Fruit fly (Drosophila melanogaster) whole organism, pupa: Measurements from ENCODE around the gene CG9592.

Experiments used
- CG10348 ChIP-seq: fragments of 200-800 bp; sonication (Bioruptor generic); IDR thresholded peaks from 2 replicates; pipeline ENCODE4 v1.3.6; 2022; ENCODE audit warnings: missing biosample characterization, missing genetic modification characterization
- CG12605 ChIP-seq: fragments of 200-800 bp; sonication (Bioruptor generic); IDR thresholded peaks from 2 replicates; pipeline ENCODE4 v1.3.6; 2022; ENCODE audit warnings: missing biosample characterization, missing genetic modification characterization
- CG13204 ChIP-seq: fragments of 200-800 bp; sonication (Bioruptor generic); optimal IDR thresholded peaks from 2 replicates; lab custom pipeline; 2018; ENCODE audit warnings: missing biosample characterization, mild to moderate bottlenecking, missing genetic modification characterization, moderate library complexity
- CG14655 ChIP-seq: fragments of 200-800 bp; sonication (Bioruptor generic); optimal IDR thresholded peaks from 3 replicates; lab custom pipeline; 2017; ENCODE audit warnings: mild to moderate bottlenecking, missing biosample characterization, missing genetic modification reagents, missing genetic modification characterization
- CG15710 ChIP-seq: fragments of 200-800 bp; sonication (Bioruptor generic); optimal IDR thresholded peaks from 2 replicates; lab custom pipeline; 2018; ENCODE audit warnings: missing biosample characterization, mild to moderate bottlenecking, missing genetic modification characterization, moderate library complexity
- CG17806 ChIP-seq: fragments of 200-800 bp; sonication (Bioruptor generic); optimal IDR thresholded peaks from 2 replicates; lab custom pipeline; 2018; ENCODE audit warnings: missing biosample characterization, mild to moderate bottlenecking, missing genetic modification characterization, moderate library complexity
- CG32121 ChIP-seq: fragments of 200-800 bp; sonication (Bioruptor generic); IDR thresholded peaks from 2 replicates; pipeline ENCODE4 v1.3.6; 2022; ENCODE audit warnings: missing biosample characterization, missing genetic modification characterization
- CG34367 ChIP-seq: fragments of 200-800 bp; sonication (Bioruptor generic); optimal IDR thresholded peaks from 2 replicates; lab custom pipeline; 2018; ENCODE audit warnings: missing biosample characterization, mild to moderate bottlenecking, missing genetic modification characterization
- CG4496 ChIP-seq: fragments of 200-800 bp; sonication (Bioruptor generic); IDR thresholded peaks from 3 replicates; pipeline ENCODE4 v1.3.6; 2022; ENCODE audit warnings: missing biosample characterization, missing genetic modification characterization
- CG8159 ChIP-seq: fragments of 200-800 bp; sonication (Bioruptor generic); optimal IDR thresholded peaks from 3 replicates; lab custom pipeline; 2018; ENCODE audit warnings: missing biosample characterization, mild to moderate bottlenecking, missing genetic modification characterization, moderate library complexity
- CG8301 ChIP-seq: fragments of 200-800 bp; sonication (Bioruptor generic); optimal IDR thresholded peaks from 2 replicates; lab custom pipeline; 2018; ENCODE audit warnings: missing biosample characterization, mild to moderate bottlenecking, missing genetic modification characterization
- CG9948 ChIP-seq: fragments of 200-800 bp; sonication (Bioruptor generic); optimal IDR thresholded peaks from 2 replicates; lab custom pipeline; 2018; ENCODE audit warnings: missing biosample characterization, mild to moderate bottlenecking, missing genetic modification characterization, moderate library complexity
- D1 ChIP-seq: fragments of 200-800 bp; sonication (Bioruptor generic); optimal IDR thresholded peaks from 2 replicates; lab custom pipeline; 2018; ENCODE audit warnings: missing biosample characterization, mild to moderate bottlenecking, missing genetic modification characterization, moderate library complexity
- EcR ChIP-seq: fragments of 200-800 bp; sonication (Bioruptor generic); optimal IDR thresholded peaks from 3 replicates; lab custom pipeline; 2019; ENCODE audit warnings: missing biosample characterization, missing genetic modification characterization, mild to moderate bottlenecking, moderate library complexity, missing genetic modification reagents
- Ets98B ChIP-seq: fragments of 200-800 bp; sonication (Bioruptor generic); IDR thresholded peaks from 2 replicates; pipeline ENCODE4 v1.3.6; 2022; ENCODE audit warnings: missing biosample characterization, missing genetic modification characterization
- Pif1A ChIP-seq: fragments of 200-800 bp; sonication (Bioruptor generic); optimal IDR thresholded peaks from 3 replicates; lab custom pipeline; 2016; ENCODE audit warnings: missing biosample characterization, missing genetic modification characterization
- Pif1B ChIP-seq: fragments of 200-800 bp; sonication (Bioruptor generic); optimal IDR thresholded peaks from 3 replicates; lab custom pipeline; 2016; ENCODE audit warnings: missing biosample characterization, missing genetic modification characterization
- Snoo ChIP-seq: fragments of 200-800 bp; sonication (Bioruptor generic); optimal IDR thresholded peaks from 3 replicates; lab custom pipeline; 2017; ENCODE audit warnings: missing biosample characterization, mild to moderate bottlenecking, missing genetic modification characterization, inconsistent platforms
- fd96Ca ChIP-seq: fragments of 200-800 bp; sonication (Bioruptor generic); IDR thresholded peaks from 3 replicates; pipeline ENCODE4 v1.3.6; 2022; ENCODE audit warnings: missing biosample characterization, missing genetic modification characterization
- gl ChIP-seq: fragments of 200-800 bp; sonication (Bioruptor generic); optimal IDR thresholded peaks from 2 replicates; lab custom pipeline; 2018; ENCODE audit warnings: missing biosample characterization, mild to moderate bottlenecking, missing genetic modification characterization
- rn ChIP-seq: fragments of 200-800 bp; sonication (Bioruptor generic); IDR thresholded peaks from 2 replicates; pipeline ENCODE4 v1.3.6; 2022; ENCODE audit warnings: missing biosample characterization, missing genetic modification characterization

The CG9592 gene

DNA sequence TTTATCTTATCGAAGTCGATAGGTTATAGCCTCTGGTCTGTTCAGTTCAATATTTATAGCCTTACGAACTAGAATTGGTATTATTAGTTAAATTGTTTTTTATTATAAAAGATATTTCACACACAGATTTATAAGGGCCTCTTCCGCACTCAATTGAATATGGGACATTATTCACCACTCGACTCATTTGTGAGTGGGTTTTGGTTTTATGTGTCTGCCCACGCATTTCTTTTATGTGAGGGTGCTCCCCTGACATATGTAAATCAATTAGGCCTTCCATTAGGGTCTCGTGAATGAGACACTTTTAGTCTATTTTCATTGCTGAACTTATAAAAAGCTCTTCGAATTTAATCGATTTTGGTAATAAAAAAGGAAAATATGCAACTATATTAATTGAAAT, 34.0 kb downstream of the CG9592 start:
- TF ChIP-seq CG15710 (tag; lab: Kevin White, UChicago): no peak
- no peak for TF ChIP-seq CG4496 (GFP tag; lab: Robert Waterston, UW)
- TF ChIP-seq CG8159: no peak
- no peak for TF ChIP-seq CG8301
- no peak for TF ChIP-seq CG14655 (GFP tag; lab: Kevin White, UChicago)
- TF ChIP-seq fd96Ca (GFP tag; lab: Robert Waterston, UW): no peak
- no peak for TF ChIP-seq CG12605 (GFP tag; lab: Robert Waterston, UW)

dm6 chr3L:14552041-14552924, 34.7 kb downstream of the CG9592 start:
- no peak for TF ChIP-seq rn
- TF ChIP-seq CG10348: no peak
- no peak for TF ChIP-seq Snoo (tag; lab: Kevin White, UChicago)
- TF ChIP-seq CG13204 (GFP tag; lab: Kevin White, UChicago): no peak
- no peak for TF ChIP-seq Pif1B (GFP tag; lab: Kevin White, UChicago)
- no peak for TF ChIP-seq fd96Ca (GFP tag; lab: Robert Waterston, UW)
- TF ChIP-seq CG17806 (tag; lab: Kevin White, UChicago): no peak
- TF ChIP-seq EcR: no peak
- TF ChIP-seq, all 21 proteins: peak for 0

DNA sequence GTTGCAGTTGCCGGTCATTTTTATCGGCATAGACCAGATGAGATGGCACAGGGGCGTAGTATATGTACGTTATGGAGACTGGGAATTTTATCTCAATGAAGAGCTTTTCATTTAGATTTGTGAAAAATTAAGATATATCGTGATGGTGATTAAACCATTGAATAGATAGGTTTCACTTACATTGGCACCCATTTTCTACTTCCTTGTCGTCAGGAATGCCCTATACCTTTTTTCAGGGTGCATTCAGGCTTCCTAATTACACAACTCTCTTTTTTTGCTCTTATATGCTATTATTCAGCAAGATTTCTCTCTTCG, 35.3 kb downstream of the CG9592 start:
- TF ChIP-seq CG17806 (tag; lab: Kevin White, UChicago) (peak; percentile 98), CG8301 (peak; percentile 94), CG8159 (peak; percentile 98), EcR (peak; percentile 73), CG32121 (peak; percentile 86), CG13204 (GFP tag; lab: Kevin White, UChicago) (peak; percentile 92), D1 (tag; lab: Kevin White, UChicago) (peak; percentile 83), Ets98B (peak; percentile 93), gl (tag; lab: Kevin White, UChicago) (peak; percentile 97), CG15710 (tag; lab: Kevin White, UChicago) (peak; percentile 98), CG34367 (tag; lab: Kevin White, UChicago) (peak; percentile 98), fd96Ca (GFP tag; lab: Robert Waterston, UW) (no peak; the same call in none of the 3 replicates), Pif1B (GFP tag; lab: Kevin White, UChicago) (peak; percentile 96), CG4496 (GFP tag; lab: Robert Waterston, UW) (peak; percentile 97), Pif1A (GFP tag; lab: Kevin White, UChicago) (peak; percentile 97), CG14655 (GFP tag; lab: Kevin White, UChicago) (peak; percentile 97), CG9948 (tag; lab: Kevin White, UChicago) (peak; percentile 98), CG12605 (GFP tag; lab: Robert Waterston, UW) (peak; percentile 89), rn (peak; percentile 89), Snoo (tag; lab: Kevin White, UChicago) (peak; percentile 68), CG10348 (peak; percentile 64; the same call in 1 of the 2 replicates)

DNA sequence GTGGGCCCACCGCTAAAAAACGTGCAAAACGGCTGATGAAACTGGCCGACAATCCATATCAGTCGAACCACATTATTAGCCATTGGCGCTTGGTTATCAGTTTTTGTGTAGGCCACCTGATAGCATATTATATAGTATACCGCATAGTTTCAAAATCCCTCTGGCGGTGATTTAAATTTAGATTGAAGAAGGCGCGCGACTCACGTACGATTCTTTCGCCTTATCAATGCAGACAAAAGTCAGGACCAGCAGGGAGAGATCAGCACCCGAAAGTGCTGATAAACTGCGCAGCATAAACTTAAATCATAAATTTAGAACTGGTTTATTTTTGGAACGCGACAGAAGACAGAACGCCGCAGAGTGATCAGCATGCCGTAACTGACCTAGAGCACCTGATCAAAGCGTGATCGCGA, 36.3 kb downstream of the CG9592 start:
- TF ChIP-seq CG32121: no peak
- TF ChIP-seq rn: no peak

DNA sequence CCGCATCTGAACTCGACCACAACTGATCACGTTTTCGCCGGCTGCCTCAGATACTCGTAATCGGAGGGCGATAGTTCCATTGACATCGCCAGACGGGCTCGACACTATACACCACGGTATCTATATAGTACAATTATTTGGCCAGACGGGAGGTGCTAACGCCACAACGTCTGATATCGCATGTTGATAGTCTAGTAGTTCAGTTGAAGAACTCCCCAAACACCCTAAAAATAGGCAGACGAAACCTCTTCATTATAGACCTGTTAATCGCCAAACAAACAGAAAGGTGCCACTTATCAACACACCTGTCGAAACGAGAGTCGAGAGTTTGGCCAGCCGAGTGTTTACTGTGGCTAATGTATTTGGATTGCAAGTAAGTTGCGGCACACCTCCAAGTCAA, 37.4 kb downstream of the CG9592 start:
- TF ChIP-seq D1 (tag; lab: Kevin White, UChicago) (no peak), CG13204 (GFP tag; lab: Kevin White, UChicago) (peak; percentile 2), CG4496 (GFP tag; lab: Robert Waterston, UW) (no peak), fd96Ca (GFP tag; lab: Robert Waterston, UW) (no peak), CG17806 (tag; lab: Kevin White, UChicago) (no peak), CG15710 (tag; lab: Kevin White, UChicago) (no peak), gl (tag; lab: Kevin White, UChicago) (no peak), EcR (no peak), CG9948 (tag; lab: Kevin White, UChicago) (no peak)

- TF ChIP-seq CG12605 (GFP tag; lab: Robert Waterston, UW): 0 out of 2 replicates have a peak, but pooled peaks have one; percentile 16
- TF ChIP-seq EcR: peak; percentile 79
- no peak for TF ChIP-seq Pif1B (GFP tag; lab: Kevin White, UChicago)
- peak; percentile 7 for TF ChIP-seq D1 (tag; lab: Kevin White, UChicago)
- no peak for TF ChIP-seq CG10348
- TF ChIP-seq CG32121: 0 out of 2 replicates have a peak, but pooled peaks have one; percentile 4
- TF ChIP-seq CG13204 (GFP tag; lab: Kevin White, UChicago): peak; percentile 9
These were observed 38.6 kb downstream of the CG9592 start for dm6 chr3L:14556177-14556576.
